Worm (Caenorhabditis elegans): ENCODE data around the gene cpsf-4.

DNA sequence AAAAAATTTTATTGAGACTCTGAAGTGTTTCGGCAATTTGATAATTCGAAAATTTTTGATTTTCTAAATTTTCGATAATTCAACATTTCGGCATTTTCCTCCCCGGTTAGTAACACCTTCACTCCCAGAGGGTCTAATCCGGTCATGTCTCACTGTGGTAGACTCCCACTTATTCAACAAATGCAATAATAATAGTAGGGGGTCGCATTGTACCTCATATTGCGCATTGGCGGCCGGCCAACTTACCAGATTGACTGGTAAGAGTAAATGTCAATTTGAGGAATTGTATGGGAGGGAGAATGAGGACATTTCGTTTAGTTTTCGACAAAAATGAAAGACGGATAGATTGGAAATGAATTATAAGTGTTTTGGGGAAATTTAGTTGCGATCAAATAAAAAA, 40.5 kb upstream of the cpsf-4 start:
- TF ChIP-seq egl-27 (tag; optimal IDR thresholded peaks at IDR 0.05) (no peak), unc-62 (GFP tag; optimal IDR thresholded peaks at IDR 0.05) (no peak), fkh-10 (GFP tag; optimal IDR thresholded peaks at IDR 0.05) (no peak), swsn-7 (tag; optimal IDR thresholded peaks at IDR 0.05) (no peak), F16B12.6 (tag; optimal IDR thresholded peaks at IDR 0.05) (no peak)
